Fruit fly (Drosophila melanogaster): ENCODE results near the gene CG32298.

DNA sequence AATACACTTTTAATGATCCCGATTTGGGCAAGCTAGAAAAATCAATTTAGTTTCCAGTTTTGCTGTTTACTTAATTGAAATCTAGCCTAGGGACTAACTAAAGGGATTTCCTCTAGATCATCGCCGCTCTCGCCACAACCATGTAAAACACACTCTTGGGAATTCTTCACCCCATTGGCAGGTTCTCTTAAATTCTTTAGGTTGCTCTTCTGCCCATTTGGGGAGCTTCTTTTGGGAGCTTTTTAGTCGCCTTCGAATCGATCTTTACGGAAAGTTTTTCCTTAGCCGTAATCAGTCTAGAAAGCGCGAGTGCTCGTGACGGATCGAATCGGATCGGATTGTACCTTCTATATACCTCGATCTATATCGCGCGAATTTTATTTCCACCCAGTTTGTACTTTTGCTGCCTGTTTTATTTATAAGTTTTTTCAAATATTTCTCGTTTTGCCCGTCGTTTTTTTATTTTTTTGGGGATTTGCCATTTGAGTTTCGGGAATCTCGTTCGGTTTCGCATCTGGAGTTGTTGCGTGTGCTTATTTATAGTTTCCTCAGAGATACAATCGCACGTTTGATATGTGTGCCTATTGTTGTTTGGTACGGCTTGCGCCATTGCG, 9.5 kb upstream of the CG32298 start:
- no peak for TF ChIP-seq br (GFP tag; optimal IDR thresholded peaks at IDR 0.05)
- TF ChIP-seq lola (GFP tag; optimal IDR thresholded peaks at IDR 0.05): no peak
- TF ChIP-seq fru (GFP tag; optimal IDR thresholded peaks at IDR 0.05): no peak
- no peak for TF ChIP-seq CG32264 (GFP tag; optimal IDR thresholded peaks at IDR 0.05)
- TF ChIP-seq Rel (GFP tag; optimal IDR thresholded peaks at IDR 0.05): no peak
- TF ChIP-seq Rel (tag; optimal IDR thresholded peaks at IDR 0.05): no peak
- TF ChIP-seq GATAd (GFP tag; optimal IDR thresholded peaks at IDR 0.05): no peak
